Worm (Caenorhabditis elegans) whole organism, late embryonic: ENCODE results near the gene C05D9.7.

ENCODE experiments used
- C08G9.2 ChIP-seq: sonication (generic microtip); optimal IDR thresholded peaks from 2 replicates; lab custom pipeline; 2016; ENCODE audit warnings: mild to moderate bottlenecking, missing genetic modification characterization, moderate library complexity, missing compliant biosample characterization
- K02D7.2 ChIP-seq: sonication (generic microtip); optimal IDR thresholded peaks from 2 replicates; lab custom pipeline; 2017; ENCODE audit warnings: mild to moderate bottlenecking, missing genetic modification characterization, missing compliant biosample characterization
- K09A11.1 ChIP-seq: sonication (generic microtip); optimal IDR thresholded peaks from 2 replicates; lab custom pipeline; 2017; ENCODE audit warnings: antibody characterized with exemption, mild to moderate bottlenecking, missing genetic modification characterization, missing compliant biosample characterization; ENCODE audit not compliant: insufficient read depth
- T23F11.4 ChIP-seq: fragments of 200-800 bp; sonication (Bioruptor generic); optimal IDR thresholded peaks from 2 replicates; lab custom pipeline; 2018; ENCODE audit warnings: mild to moderate bottlenecking, missing genetic modification characterization, missing compliant biosample characterization
- Y22D7AL.16 ChIP-seq: sonication (generic microtip); optimal IDR thresholded peaks from 2 replicates; lab custom pipeline; 2016; ENCODE audit warnings: missing genetic modification characterization, missing compliant biosample characterization
- ama-1 ChIP-seq: fragments of 150-350 bp; optimal IDR thresholded peaks from 2 replicates; lab custom pipeline; 2014
- ceh-14 ChIP-seq: sonication (generic microtip); optimal IDR thresholded peaks from 2 replicates; lab custom pipeline; 2016; ENCODE audit warnings: missing genotype, missing genetic modification characterization, missing compliant biosample characterization
- ceh-18 ChIP-seq: sonication (generic microtip); optimal IDR thresholded peaks from 2 replicates; lab custom pipeline; 2016; ENCODE audit warnings: missing genetic modification characterization, missing compliant biosample characterization
- ceh-2 ChIP-seq: sonication (generic microtip); optimal IDR thresholded peaks from 2 replicates; lab custom pipeline; 2016; ENCODE audit warnings: missing genotype, missing genetic modification characterization, missing compliant biosample characterization
- ceh-30 ChIP-seq: fragments of 150-350 bp; optimal IDR thresholded peaks from 2 replicates; lab custom pipeline; 2014; ENCODE audit warnings: missing biosample characterization, missing genetic modification characterization
- ceh-31 ChIP-seq: sonication (generic microtip); optimal IDR thresholded peaks from 2 replicates; lab custom pipeline; 2016; ENCODE audit warnings: missing genetic modification characterization, missing compliant biosample characterization
- ceh-6 ChIP-seq: fragments of 200-800 bp; sonication (Bioruptor generic); optimal IDR thresholded peaks from 2 replicates; lab custom pipeline; 2018; ENCODE audit warnings: mild to moderate bottlenecking, missing genetic modification characterization, missing compliant biosample characterization
- ceh-9 ChIP-seq: sonication (generic microtip); optimal IDR thresholded peaks from 2 replicates; lab custom pipeline; 2016; ENCODE audit warnings: mild to moderate bottlenecking, missing genetic modification characterization, inconsistent platforms, missing compliant biosample characterization
- che-1 ChIP-seq: sonication (generic microtip); optimal IDR thresholded peaks from 2 replicates; lab custom pipeline; 2016; ENCODE audit warnings: mild to moderate bottlenecking, missing genetic modification characterization, missing compliant biosample characterization
- dmd-4 ChIP-seq: sonication (generic microtip); optimal IDR thresholded peaks from 2 replicates; lab custom pipeline; 2016; ENCODE audit warnings: borderline replicate concordance, missing genetic modification characterization, missing compliant biosample characterization
- dve-1 ChIP-seq: sonication (generic microtip); optimal IDR thresholded peaks from 2 replicates; lab custom pipeline; 2017; ENCODE audit warnings: antibody characterized with exemption, mild to moderate bottlenecking, missing genetic modification characterization, missing compliant biosample characterization
- elt-2 ChIP-seq: sonication (generic microtip); optimal IDR thresholded peaks from 2 replicates; lab custom pipeline; 2016; ENCODE audit warnings: missing genetic modification reagents, missing genetic modification characterization, missing compliant biosample characterization
- elt-4 ChIP-seq: sonication (generic microtip); optimal IDR thresholded peaks from 2 replicates; lab custom pipeline; 2016; ENCODE audit warnings: missing genetic modification characterization, missing compliant biosample characterization
- eyg-1 ChIP-seq: sonication (generic microtip); optimal IDR thresholded peaks from 2 replicates; lab custom pipeline; 2016; ENCODE audit warnings: missing genotype, missing genetic modification characterization, missing compliant biosample characterization
- fkh-6 ChIP-seq: sonication (generic microtip); optimal IDR thresholded peaks from 2 replicates; lab custom pipeline; 2016; ENCODE audit warnings: missing genetic modification characterization, missing compliant biosample characterization
- gmeb-2 ChIP-seq: sonication (generic microtip); optimal IDR thresholded peaks from 2 replicates; lab custom pipeline; 2016; ENCODE audit warnings: missing genetic modification characterization, inconsistent platforms, missing compliant biosample characterization
- hlh-13 ChIP-seq: fragments of 200-800 bp; sonication (Bioruptor generic); optimal IDR thresholded peaks from 2 replicates; lab custom pipeline; 2018; ENCODE audit warnings: mild to moderate bottlenecking, missing genetic modification characterization, missing compliant biosample characterization
- hlh-15 ChIP-seq: sonication (generic microtip); optimal IDR thresholded peaks from 2 replicates; lab custom pipeline; 2016; ENCODE audit warnings: missing genetic modification characterization, missing compliant biosample characterization
- hlh-6 ChIP-seq: sonication (generic microtip); optimal IDR thresholded peaks from 2 replicates; lab custom pipeline; 2016; ENCODE audit warnings: missing genotype, missing genetic modification characterization, missing compliant biosample characterization
- madf-2 ChIP-seq: sonication (generic microtip); optimal IDR thresholded peaks from 2 replicates; lab custom pipeline; 2017; ENCODE audit warnings: missing genetic modification characterization, missing compliant biosample characterization
- mec-3 ChIP-seq: sonication (generic microtip); optimal IDR thresholded peaks from 2 replicates; lab custom pipeline; 2016; ENCODE audit warnings: borderline replicate concordance, missing genetic modification characterization, missing compliant biosample characterization
- nfya-1 ChIP-seq: sonication (generic microtip); optimal IDR thresholded peaks from 2 replicates; lab custom pipeline; 2017; ENCODE audit warnings: missing genetic modification characterization, mild to moderate bottlenecking, missing compliant biosample characterization, antibody characterized with exemption, moderate library complexity
- npax-4 ChIP-seq: sonication (generic microtip); optimal IDR thresholded peaks from 2 replicates; lab custom pipeline; 2016; ENCODE audit warnings: missing genetic modification characterization, missing compliant biosample characterization
- odd-2 ChIP-seq: sonication (generic microtip); optimal IDR thresholded peaks from 2 replicates; lab custom pipeline; 2017; ENCODE audit warnings: antibody characterized with exemption, mild to moderate bottlenecking, missing genetic modification characterization, missing compliant biosample characterization
- pat-9 ChIP-seq: fragments of 200-800 bp; sonication (Bioruptor generic); optimal IDR thresholded peaks from 2 replicates; lab custom pipeline; 2018; ENCODE audit warnings: mild to moderate bottlenecking, missing genetic modification characterization, moderate library complexity, missing compliant biosample characterization
- pha-4 ChIP-seq: fragments of 150-350 bp; optimal IDR thresholded peaks from 2 replicates; lab custom pipeline; 2018; ENCODE audit warnings: missing biosample characterization, missing genetic modification reagents, missing genetic modification characterization
- ref-2 ChIP-seq: sonication (generic microtip); optimal IDR thresholded peaks from 2 replicates; lab custom pipeline; 2016; ENCODE audit warnings: missing genetic modification characterization, missing compliant biosample characterization
- rnt-1 ChIP-seq: sonication (generic microtip); optimal IDR thresholded peaks from 2 replicates; lab custom pipeline; 2016; ENCODE audit warnings: missing genetic modification characterization, missing compliant biosample characterization
- syd-9 ChIP-seq: sonication (generic microtip); optimal IDR thresholded peaks from 2 replicates; lab custom pipeline; 2016; ENCODE audit warnings: mild to moderate bottlenecking, missing genetic modification characterization, moderate library complexity, missing compliant biosample characterization
- ttx-3 ChIP-seq: sonication (generic microtip); optimal IDR thresholded peaks from 2 replicates; lab custom pipeline; 2016; ENCODE audit warnings: missing genetic modification reagents, missing genetic modification characterization, missing compliant biosample characterization
- unc-42 ChIP-seq: sonication (generic microtip); optimal IDR thresholded peaks from 2 replicates; lab custom pipeline; 2016; ENCODE audit warnings: missing genotype, missing genetic modification characterization, missing compliant biosample characterization
- unc-55 ChIP-seq: sonication (generic microtip); optimal IDR thresholded peaks from 2 replicates; lab custom pipeline; 2017; ENCODE audit warnings: missing biosample characterization, missing genetic modification reagents, missing genetic modification characterization

The C05D9.7 gene

ce11 chrX:1119305-1119704, at the start of gene C05D9.7:
Gene C05D9.7, minus strand, starts transcription at chrX:1119405.
- TF ChIP-seq ama-1 (lab: Kevin White, UChicago) (no peak), madf-2 (tag; lab: Kevin White, UChicago) (no peak)

DNA sequence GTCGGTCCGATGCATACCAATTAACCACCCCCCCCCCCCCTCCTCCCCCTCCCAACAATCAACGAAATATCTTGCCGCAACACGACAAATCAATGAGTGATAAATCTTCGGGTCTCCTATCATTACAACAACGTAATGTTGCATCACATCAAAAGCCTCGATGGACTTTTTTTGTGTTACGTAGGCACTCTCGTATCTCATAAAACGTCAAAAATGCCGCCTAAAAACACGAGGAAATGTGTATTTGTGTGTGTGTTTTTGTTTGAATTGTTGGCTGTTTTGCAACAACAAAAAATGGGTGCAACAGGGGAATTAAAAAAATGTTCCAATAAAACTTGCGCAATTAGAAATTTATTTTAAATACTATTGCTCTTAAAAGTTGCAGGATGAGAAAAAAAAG, 48.0 kb upstream of the C05D9.7 start:
- TF ChIP-seq Y22D7AL.16 (tag; lab: Kevin White, UChicago) = no peak
- no peak for TF ChIP-seq syd-9 (tag; lab: Kevin White, UChicago)
- no peak for TF ChIP-seq hlh-15 (tag; lab: Kevin White, UChicago)
- no peak for TF ChIP-seq pat-9 (tag; lab: Kevin White, UChicago)
- TF ChIP-seq elt-4 = no peak
- no peak for TF ChIP-seq hlh-6 (tag; lab: Kevin White, UChicago)
- TF ChIP-seq C08G9.2 (tag; lab: Kevin White, UChicago) = no peak
- no peak for TF ChIP-seq rnt-1
- no peak for TF ChIP-seq K02D7.2
- no peak for TF ChIP-seq dve-1 (tag; lab: Kevin White, UChicago)
- no peak for TF ChIP-seq ceh-18 (tag; lab: Kevin White, UChicago)
- TF ChIP-seq ceh-6 (GFP tag; lab: Kevin White, UChicago) = no peak
- no peak for TF ChIP-seq ama-1 (lab: Kevin White, UChicago)
- no peak for TF ChIP-seq hlh-13
- TF ChIP-seq odd-2 (tag; lab: Kevin White, UChicago) = no peak
- no peak for TF ChIP-seq pha-4 (tag; lab: Kevin White, UChicago)
- no peak for TF ChIP-seq ceh-30 (tag; lab: Kevin White, UChicago)
- TF ChIP-seq ref-2 (tag; lab: Kevin White, UChicago) = no peak
- no peak for TF ChIP-seq K09A11.1 (tag; lab: Kevin White, UChicago)

DNA sequence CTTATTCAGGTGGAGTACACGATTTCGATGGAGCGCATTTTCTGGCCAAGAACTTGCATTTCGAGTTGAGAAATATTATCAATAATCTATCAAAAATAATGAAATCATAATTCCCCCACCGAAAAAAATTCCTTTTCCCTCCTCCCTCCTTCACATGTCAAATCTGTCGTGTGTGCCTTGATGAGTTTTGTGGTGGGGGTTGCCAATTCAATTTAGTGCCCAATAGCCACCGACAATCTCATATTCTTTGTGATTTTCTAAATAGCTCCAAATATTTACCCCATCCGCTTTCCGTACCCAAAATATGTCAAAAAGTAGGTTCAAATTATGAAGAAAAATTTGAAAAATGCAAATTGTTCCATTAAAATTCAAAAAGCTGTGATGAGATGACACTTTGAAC, 42.8 kb upstream of the C05D9.7 start, which contains the start of gene tmc-1:
TSS of gene tmc-1 (plus strand) at position 189 of the 400 bp plus-strand sequence.
- TF ChIP-seq hlh-15 (tag; lab: Kevin White, UChicago) (no peak), nfya-1 (tag; lab: Kevin White, UChicago) (no peak), unc-42 (tag; lab: Kevin White, UChicago) (peak; percentile 73), ttx-3 (tag; lab: Kevin White, UChicago) (no peak)

ce11 chrX:1154648-1155047, 35.4 kb upstream of the C05D9.7 start, which contains the start of gene R193.1:
Gene R193.1, plus strand, starts transcription at chrX:1154948.
- TF ChIP-seq ceh-9 (tag; lab: Kevin White, UChicago) (no peak), ceh-14 (tag; lab: Kevin White, UChicago) (no peak), mec-3 (tag; lab: Kevin White, UChicago) (no peak), gmeb-2 (tag; lab: Kevin White, UChicago) (no peak), fkh-6 (tag; lab: Kevin White, UChicago) (no peak), K09A11.1 (tag; lab: Kevin White, UChicago) (no peak), npax-4 (tag; lab: Kevin White, UChicago) (no peak), rnt-1 (no peak), ceh-18 (tag; lab: Kevin White, UChicago) (no peak), ceh-31 (tag; lab: Kevin White, UChicago) (no peak), C08G9.2 (tag; lab: Kevin White, UChicago) (no peak), ceh-2 (no peak), T23F11.4 (GFP tag; lab: Kevin White, UChicago) (no peak), pat-9 (tag; lab: Kevin White, UChicago) (no peak), ama-1 (lab: Kevin White, UChicago) (no peak), unc-55 (GFP tag; lab: Kevin White, UChicago) (no peak), eyg-1 (tag; lab: Kevin White, UChicago) (no peak), Y22D7AL.16 (tag; lab: Kevin White, UChicago) (no peak)

- no peak for TF ChIP-seq che-1 (tag; lab: Kevin White, UChicago)
- TF ChIP-seq elt-2 (tag; lab: Kevin White, UChicago) = peak; percentile 43
- TF ChIP-seq dmd-4 (tag; lab: Kevin White, UChicago) = no peak
These were observed 29.2 kb upstream of the C05D9.7 start, which contains the start of the genes R193.2 and R193.6 for ce11 chrX:1148438-1148837. Gene R193.2, minus strand, starts transcription at chrX:1148585. Gene R193.6, plus strand, starts transcription at chrX:1148787.
